Fruit fly (Drosophila melanogaster): ENCODE measurements around the gene CG14042.
A peak's percentile ranks its signal among the peaks of the same experiment; 100 is the strongest.

Gene CG14042

dm6 chr2L:5004677-5005463 is 32.6 kb upstream of the CG14042 start (continued):
- TF ChIP-seq ken (GFP tag; IDR thresholded peaks at IDR 0.05): peak; percentile 95
- peak; percentile 97 for TF ChIP-seq CG2678 (tag; optimal IDR thresholded peaks at IDR 0.05)
- TF ChIP-seq sc (optimal IDR thresholded peaks at IDR 0.05): no peak
- TF ChIP-seq sc (GFP tag; optimal IDR thresholded peaks at IDR 0.05): peak; percentile 79
- TF ChIP-seq CG13624 (GFP tag; optimal IDR thresholded peaks at IDR 0.05): peak; percentile 97
- peak; percentile 98 for TF ChIP-seq CG14014 (GFP tag; IDR thresholded peaks at IDR 0.05)
- TF ChIP-seq CG16863 (GFP tag; optimal IDR thresholded peaks at IDR 0.05): peak; percentile 95
- TF ChIP-seq Sox100B (GFP tag; optimal IDR thresholded peaks at IDR 0.05): peak; percentile 87
- TF ChIP-seq Drgx (GFP tag; IDR thresholded peaks at IDR 0.05): peak; percentile 91
- TF ChIP-seq sna (GFP tag; IDR thresholded peaks at IDR 0.05; ENCODE audit: partially characterized antibody): 0 out of 2 replicates have a peak, but pooled peaks have one; percentile 13
- TF ChIP-seq ttk (GFP tag; IDR thresholded peaks at IDR 0.05): peak; percentile 93

- TF ChIP-seq CG7786 (GFP tag; optimal IDR thresholded peaks at IDR 0.05) (no peak), CG14710 (tag; optimal IDR thresholded peaks at IDR 0.05) (no peak), chinmo (GFP tag; IDR thresholded peaks at IDR 0.05; ENCODE audit: partially characterized antibody) (0 out of 4 replicates have a peak, but pooled peaks have one; percentile 52), MBD-R2 (GFP tag; IDR thresholded peaks at IDR 0.05) (no peak), Lpt (GFP tag; optimal IDR thresholded peaks at IDR 0.05) (no peak), CkIIα-i1 (GFP tag; IDR thresholded peaks at IDR 0.05) (no peak), CG1603 (tag; optimal IDR thresholded peaks at IDR 0.05) (no peak), NC2α (GFP tag; optimal IDR thresholded peaks at IDR 0.05) (no peak), CG31224 (GFP tag; IDR thresholded peaks at IDR 0.05) (no peak), CG6791 (GFP tag; IDR thresholded peaks at IDR 0.05; ENCODE audit: partially characterized antibody) (0 out of 3 replicates have a peak, but pooled peaks have one; percentile 26), CG14050 (GFP tag; IDR thresholded peaks at IDR 0.05) (no peak), CG12391 (tag; optimal IDR thresholded peaks at IDR 0.05) (no peak), Dfd (GFP tag; optimal IDR thresholded peaks at IDR 0.05) (no peak), Optix (GFP tag; IDR thresholded peaks at IDR 0.05) (no peak), H15 (GFP tag; IDR thresholded peaks at IDR 0.05) (no peak), Hr78 (GFP tag; optimal IDR thresholded peaks at IDR 0.05) (peak in 1 of 2 experiments; percentile 89), z (GFP tag; IDR thresholded peaks at IDR 0.05) (0 out of 3 replicates have a peak, but pooled peaks have one; percentile 24)
These were observed 32.1 kb upstream of the CG14042 start for dm6 chr2L:5005464-5005764.

DNA sequence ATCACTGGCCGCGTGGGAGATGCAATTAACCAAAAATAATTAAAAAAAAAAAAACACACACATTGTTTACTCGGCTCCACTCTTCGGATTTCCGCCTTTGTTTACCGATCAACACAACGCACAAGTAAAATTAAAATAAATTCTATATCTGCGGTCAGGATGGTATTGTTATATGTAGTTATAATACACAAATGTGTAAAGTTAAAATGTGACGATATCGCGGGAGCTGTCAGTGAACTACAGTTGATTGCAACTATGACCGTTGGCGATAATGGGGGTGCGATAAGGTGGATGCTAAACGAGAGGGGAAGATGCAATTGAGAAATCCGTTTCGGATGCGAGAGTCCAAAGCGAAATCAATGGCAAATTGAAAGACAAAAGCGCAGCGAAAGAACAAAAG is 31.2 kb upstream of the CG14042 start:
- TF ChIP-seq Dip2 (GFP tag; IDR thresholded peaks at IDR 0.05): no peak
- TF ChIP-seq sens (GFP tag): peak; percentile 55
- TF ChIP-seq sr (GFP tag; IDR thresholded peaks at IDR 0.05): peak; percentile 24; the same call in 1 of the 3 replicates
- TF ChIP-seq unc-4 (GFP tag; IDR thresholded peaks at IDR 0.05; ENCODE audit: partially characterized antibody): no peak

- TF ChIP-seq tap (tag; optimal IDR thresholded peaks at IDR 0.05): no peak
- TF ChIP-seq CG11560 (tag; IDR thresholded peaks at IDR 0.05): no peak
- TF ChIP-seq NfI (GFP tag; optimal IDR thresholded peaks at IDR 0.05): no peak
- TF ChIP-seq ara (GFP tag; IDR thresholded peaks at IDR 0.05): no peak
- no peak for TF ChIP-seq run (tag; optimal IDR thresholded peaks at IDR 0.05)
- no peak for TF ChIP-seq CG17568 (GFP tag; optimal IDR thresholded peaks at IDR 0.05)
- TF ChIP-seq gem (tag; optimal IDR thresholded peaks at IDR 0.05): no peak
- TF ChIP-seq mirr (GFP tag; optimal IDR thresholded peaks at IDR 0.05): no peak
- TF ChIP-seq CG2678 (tag; optimal IDR thresholded peaks at IDR 0.05): peak; percentile 29
- TF ChIP-seq crol (GFP tag; IDR thresholded peaks at IDR 0.05): no peak
- peak; percentile 65 for TF ChIP-seq grau (tag; optimal IDR thresholded peaks at IDR 0.05)
- TF ChIP-seq Dfd (GFP tag; optimal IDR thresholded peaks at IDR 0.05): no peak
- TF ChIP-seq Side (GFP tag; optimal IDR thresholded peaks at IDR 0.05): no peak
- TF ChIP-seq CG8359 (GFP tag; optimal IDR thresholded peaks at IDR 0.05; ENCODE audit: borderline replicate concordance): no peak
- TF ChIP-seq lab (GFP tag; optimal IDR thresholded peaks at IDR 0.05): peak; percentile 21
- peak; percentile 14 for TF ChIP-seq cwo (GFP tag; optimal IDR thresholded peaks at IDR 0.05)
- TF ChIP-seq CG31388 (GFP tag; optimal IDR thresholded peaks at IDR 0.05): no peak
These were observed 30.3 kb upstream of the CG14042 start for dm6 chr2L:5007256-5007655.
